Fruit fly (Drosophila melanogaster) whole organism, prepupa: ENCODE data around the gene arm.
A peak's percentile ranks its signal among the peaks of the same experiment; 100 is the strongest.

Experiments used
- CG10631 ChIP-seq: fragments of 200-800 bp; sonication (Bioruptor generic); optimal IDR thresholded peaks from 2 replicates; lab custom pipeline; 2016; ENCODE audit warnings: missing biosample characterization, missing genetic modification characterization
- CG10669 ChIP-seq: fragments of 200-800 bp; sonication (Bioruptor generic); optimal IDR thresholded peaks from 3 replicates; lab custom pipeline; 2018; ENCODE audit warnings: missing biosample characterization, mild to moderate bottlenecking, missing genetic modification characterization, moderate library complexity
- CG11294 ChIP-seq: fragments of 200-800 bp; sonication (Bioruptor generic); IDR thresholded peaks from 2 replicates; pipeline ENCODE4 v1.3.6; 2022; ENCODE audit warnings: missing biosample characterization, missing genetic modification characterization
- CG11902 ChIP-seq: fragments of 200-800 bp; sonication (Bioruptor generic); optimal IDR thresholded peaks from 3 replicates; lab custom pipeline; 2016; ENCODE audit warnings: missing biosample characterization, missing genetic modification characterization
- CG15336 ChIP-seq: fragments of 200-800 bp; sonication (Bioruptor generic); IDR thresholded peaks from 2 replicates; pipeline ENCODE4 v1.3.6; 2022; ENCODE audit warnings: missing biosample characterization, missing genetic modification characterization
- CG1621 ChIP-seq: fragments of 200-800 bp; sonication (Bioruptor generic); optimal IDR thresholded peaks from 3 replicates; lab custom pipeline; 2018; ENCODE audit warnings: missing biosample characterization, mild to moderate bottlenecking, missing genetic modification characterization
- CG16779 ChIP-seq: fragments of 200-800 bp; sonication (Bioruptor generic); optimal IDR thresholded peaks from 3 replicates; lab custom pipeline; 2017; ENCODE audit warnings: missing biosample characterization, mild to moderate bottlenecking, missing genetic modification characterization
- CG3032 ChIP-seq: fragments of 200-800 bp; optimal IDR thresholded peaks from 2 replicates; lab custom pipeline; 2019; ENCODE audit warnings: missing biosample characterization, mild to moderate bottlenecking, missing genetic modification characterization, moderate library complexity
- CG32006 ChIP-seq: fragments of 200-800 bp; sonication (Bioruptor generic); optimal IDR thresholded peaks from 3 replicates; lab custom pipeline; 2017; ENCODE audit warnings: missing biosample characterization, mild to moderate bottlenecking, missing genetic modification characterization
- CG3919 ChIP-seq: fragments of 200-800 bp; sonication (Bioruptor generic); optimal IDR thresholded peaks from 3 replicates; lab custom pipeline; 2016; ENCODE audit warnings: missing biosample characterization, missing genetic modification characterization
- CG4318 ChIP-seq: fragments of 200-800 bp; sonication (Bioruptor generic); optimal IDR thresholded peaks from 3 replicates; lab custom pipeline; 2017; ENCODE audit warnings: missing biosample characterization, mild to moderate bottlenecking, missing genetic modification characterization
- CG6163 ChIP-seq: fragments of 200-800 bp; sonication (Bioruptor generic); IDR thresholded peaks from 3 replicates; pipeline ENCODE4 v1.3.6; 2022; ENCODE audit warnings: missing biosample characterization, missing genetic modification characterization
- CG6276 ChIP-seq: fragments of 200-800 bp; sonication (Bioruptor generic); optimal IDR thresholded peaks from 2 replicates; lab custom pipeline; 2017; ENCODE audit warnings: missing biosample characterization, mild to moderate bottlenecking, missing genetic modification characterization
- CG6792 ChIP-seq: fragments of 200-800 bp; sonication (Bioruptor generic); optimal IDR thresholded peaks from 3 replicates; lab custom pipeline; 2016; ENCODE audit warnings: missing biosample characterization, missing genetic modification characterization
- CG6808 ChIP-seq: fragments of 200-800 bp; sonication (Bioruptor generic); optimal IDR thresholded peaks from 3 replicates; lab custom pipeline; 2017; ENCODE audit warnings: missing biosample characterization, missing genetic modification characterization, mild to moderate bottlenecking, moderate library complexity, missing genetic modification reagents
- CG6854 ChIP-seq: fragments of 200-800 bp; sonication (Bioruptor generic); optimal IDR thresholded peaks from 2 replicates; lab custom pipeline; 2017; ENCODE audit warnings: missing biosample characterization, mild to moderate bottlenecking, missing genetic modification characterization
- CG7368 ChIP-seq: fragments of 200-800 bp; sonication (Bioruptor generic); optimal IDR thresholded peaks from 3 replicates; lab custom pipeline; 2016; ENCODE audit warnings: missing biosample characterization, missing genetic modification characterization
- CG8119 ChIP-seq: fragments of 200-800 bp; sonication (Bioruptor generic); IDR thresholded peaks from 3 replicates; pipeline ENCODE4 v1.3.6; 2022; ENCODE audit warnings: missing biosample characterization, missing genetic modification characterization
- CG8319 ChIP-seq: fragments of 200-800 bp; sonication (Bioruptor generic); optimal IDR thresholded peaks from 3 replicates; lab custom pipeline; 2016; ENCODE audit warnings: missing biosample characterization, missing genetic modification characterization
- CG8632 ChIP-seq: fragments of 200-800 bp; sonication (Bioruptor generic); optimal IDR thresholded peaks from 3 replicates; lab custom pipeline; 2016; ENCODE audit warnings: missing biosample characterization, missing genetic modification characterization
- CG9139 ChIP-seq: fragments of 200-800 bp; sonication (Bioruptor generic); optimal IDR thresholded peaks from 3 replicates; lab custom pipeline; 2017; ENCODE audit warnings: missing biosample characterization, mild to moderate bottlenecking, missing genetic modification characterization
- Eip78C ChIP-seq: fragments of 200-800 bp; sonication (Bioruptor generic); peaks from one replicate; lab custom pipeline; 2016; ENCODE audit warnings: missing biosample characterization, missing genetic modification characterization
- Eip93F ChIP-seq: fragments of 200-800 bp; sonication (Bioruptor generic); optimal IDR thresholded peaks from 2 replicates; lab custom pipeline; 2016; ENCODE audit warnings: missing biosample characterization, mild to moderate bottlenecking, missing genetic modification characterization
- Ets96B ChIP-seq: fragments of 200-800 bp; optimal IDR thresholded peaks from 2 replicates; lab custom pipeline; 2019; ENCODE audit warnings: missing biosample characterization, mild to moderate bottlenecking, missing genetic modification characterization, moderate library complexity
- Gug ChIP-seq: fragments of 200-800 bp; sonication (Bioruptor generic); IDR thresholded peaks from 2 replicates; pipeline ENCODE4 v1.3.6; 2022; ENCODE audit warnings: missing biosample characterization, missing genetic modification characterization
- Hr38 ChIP-seq: sonication (Bioruptor generic); optimal IDR thresholded peaks from 2 replicates; lab custom pipeline; 2016; ENCODE audit warnings: missing biosample characterization, missing genetic modification characterization
- Hr39 ChIP-seq: fragments of 200-800 bp; sonication (Bioruptor generic); optimal IDR thresholded peaks from 2 replicates; lab custom pipeline; 2016; ENCODE audit warnings: missing biosample characterization, missing genetic modification characterization
- Hr4 ChIP-seq: fragments of 200-800 bp; sonication (Bioruptor generic); optimal IDR thresholded peaks from 3 replicates; lab custom pipeline; 2016; ENCODE audit warnings: missing biosample characterization, missing genetic modification characterization
- Lpt ChIP-seq: fragments of 200-800 bp; sonication (Bioruptor generic); optimal IDR thresholded peaks from 3 replicates; lab custom pipeline; 2016; ENCODE audit warnings: missing biosample characterization, missing genetic modification characterization
- Met ChIP-seq: fragments of 200-800 bp; sonication (Bioruptor generic); optimal IDR thresholded peaks from 3 replicates; lab custom pipeline; 2016; ENCODE audit warnings: missing biosample characterization, missing genetic modification characterization
- OdsH ChIP-seq: fragments of 200-800 bp; sonication (Bioruptor generic); optimal IDR thresholded peaks from 3 replicates; lab custom pipeline; 2016; ENCODE audit warnings: missing biosample characterization, missing genetic modification characterization
- Smox ChIP-seq: fragments of 200-800 bp; sonication (Bioruptor generic); optimal IDR thresholded peaks from 3 replicates; lab custom pipeline; 2016; ENCODE audit warnings: missing biosample characterization, missing genetic modification characterization
- Sox14 ChIP-seq: fragments of 200-800 bp; sonication (Bioruptor generic); optimal IDR thresholded peaks from 3 replicates; lab custom pipeline; 2016; ENCODE audit warnings: missing biosample characterization, missing genetic modification characterization
- dac ChIP-seq: fragments of 200-800 bp; sonication (Bioruptor generic); optimal IDR thresholded peaks from 2 replicates; lab custom pipeline; 2017; ENCODE audit warnings: missing biosample characterization, mild to moderate bottlenecking, missing genetic modification characterization
- dsx ChIP-seq: fragments of 200-800 bp; optimal IDR thresholded peaks from 3 replicates; lab custom pipeline; 2019; ENCODE audit warnings: missing biosample characterization, mild to moderate bottlenecking, missing genetic modification characterization, moderate library complexity; ENCODE audit not compliant: poor library complexity, severe bottlenecking
- eg ChIP-seq: fragments of 200-800 bp; sonication (Bioruptor generic); IDR thresholded peaks from 3 replicates; pipeline ENCODE4 v1.3.6; 2022; ENCODE audit warnings: missing biosample characterization, missing genetic modification characterization
- esn ChIP-seq: fragments of 200-800 bp; sonication (Bioruptor generic); optimal IDR thresholded peaks from 2 replicates; lab custom pipeline; 2016; ENCODE audit warnings: missing biosample characterization, mild to moderate bottlenecking, missing genetic modification characterization, moderate library complexity
- fd59A ChIP-seq: fragments of 200-800 bp; sonication (Bioruptor generic); optimal IDR thresholded peaks from 2 replicates; lab custom pipeline; 2017; ENCODE audit warnings: missing biosample characterization, mild to moderate bottlenecking, missing genetic modification characterization, missing genetic modification reagents
- fkh ChIP-seq: fragments of 200-800 bp; sonication (Bioruptor generic); optimal IDR thresholded peaks from 3 replicates; lab custom pipeline; 2017; ENCODE audit warnings: missing biosample characterization, mild to moderate bottlenecking, missing genetic modification characterization, moderate library complexity
- lz ChIP-seq: fragments of 200-800 bp; sonication (Bioruptor generic); optimal IDR thresholded peaks from 3 replicates; lab custom pipeline; 2016; ENCODE audit warnings: missing biosample characterization, missing genetic modification characterization
- net ChIP-seq: fragments of 200-800 bp; sonication (Bioruptor generic); optimal IDR thresholded peaks from 3 replicates; lab custom pipeline; 2016; ENCODE audit warnings: missing biosample characterization, missing genetic modification characterization
- spab ChIP-seq: fragments of 200-800 bp; sonication (Bioruptor generic); optimal IDR thresholded peaks from 2 replicates; lab custom pipeline; 2017; ENCODE audit warnings: missing biosample characterization, mild to moderate bottlenecking, missing genetic modification characterization, missing genetic modification reagents
- ss ChIP-seq, 2 experiments: fragments of 200-800 bp; sonication (Bioruptor generic); optimal IDR thresholded peaks; 2 replicates in 1 of 2; 3 replicates in 1 of 2; lab custom pipeline; 2017 to 2018; ENCODE audit warnings: mild to moderate bottlenecking in 2 of 2, missing biosample characterization in 2 of 2, missing genetic modification characterization in 2 of 2, moderate library complexity in 1 of 2
- svp ChIP-seq: fragments of 200-800 bp; sonication (Bioruptor generic); peaks from one replicate; lab custom pipeline; 2016; ENCODE audit warnings: missing biosample characterization, missing genetic modification characterization
- topi ChIP-seq: fragments of 200-800 bp; sonication (Bioruptor generic); optimal IDR thresholded peaks from 3 replicates; lab custom pipeline; 2016; ENCODE audit warnings: missing biosample characterization, missing genetic modification characterization
- vri ChIP-seq: fragments of 200-800 bp; sonication (Bioruptor generic); optimal IDR thresholded peaks from 3 replicates; lab custom pipeline; 2016; ENCODE audit warnings: missing biosample characterization, mild to moderate bottlenecking, missing genetic modification characterization

The arm gene

dm6 chrX:1943337-1944244, 43.1 kb upstream of the arm start (continued):
- TF ChIP-seq Hr38 (GFP tag; lab: Kevin White, UChicago) (no peak), CG32006 (GFP tag; lab: Kevin White, UChicago) (peak; percentile 69), CG11902 (GFP tag; lab: Kevin White, UChicago) (peak; percentile 46), CG8319 (GFP tag; lab: Kevin White, UChicago) (peak; percentile 23), Hr39 (GFP tag; lab: Kevin White, UChicago) (peak; percentile 78), Smox (GFP tag; lab: Kevin White, UChicago) (peak; percentile 75), lz (peak; percentile 78), CG6808 (GFP tag; lab: Kevin White, UChicago) (peak; percentile 32), Ets96B (tag; lab: Kevin White, UChicago) (peak; percentile 43), topi (peak; percentile 84), eg (peak; percentile 30; the same call in 1 of the 3 replicates), Eip93F (GFP tag; lab: Kevin White, UChicago) (peak; percentile 41), Hr4 (GFP tag; lab: Kevin White, UChicago) (peak; percentile 55), Eip78C (peak; percentile 91), Met (GFP tag; lab: Kevin White, UChicago) (peak; percentile 83), svp (GFP tag; lab: Kevin White, UChicago) (peak; percentile 87), CG6163 (GFP tag; lab: Robert Waterston, UW) (peak; percentile 41; the same call in 1 of the 3 replicates), dac (GFP tag; lab: Kevin White, UChicago) (no peak), CG16779 (tag; lab: Kevin White, UChicago) (no peak), net (GFP tag; lab: Kevin White, UChicago) (no peak), CG15336 (GFP tag; lab: Robert Waterston, UW) (no peak), Lpt (no peak), CG10631 (GFP tag; lab: Kevin White, UChicago) (peak; percentile 39), CG6276 (peak; percentile 58), CG6792 (GFP tag; lab: Kevin White, UChicago) (peak; percentile 64), Sox14 (GFP tag; lab: Kevin White, UChicago) (peak; percentile 72), CG11294 (GFP tag; lab: Robert Waterston, UW) (no peak), CG3032 (tag; lab: Kevin White, UChicago) (peak; percentile 50), spab (GFP tag; lab: Kevin White, UChicago) (peak; percentile 34), Gug (GFP tag; lab: Robert Waterston, UW) (0 out of 2 replicates have a peak, but pooled peaks have one; percentile 8)

DNA sequence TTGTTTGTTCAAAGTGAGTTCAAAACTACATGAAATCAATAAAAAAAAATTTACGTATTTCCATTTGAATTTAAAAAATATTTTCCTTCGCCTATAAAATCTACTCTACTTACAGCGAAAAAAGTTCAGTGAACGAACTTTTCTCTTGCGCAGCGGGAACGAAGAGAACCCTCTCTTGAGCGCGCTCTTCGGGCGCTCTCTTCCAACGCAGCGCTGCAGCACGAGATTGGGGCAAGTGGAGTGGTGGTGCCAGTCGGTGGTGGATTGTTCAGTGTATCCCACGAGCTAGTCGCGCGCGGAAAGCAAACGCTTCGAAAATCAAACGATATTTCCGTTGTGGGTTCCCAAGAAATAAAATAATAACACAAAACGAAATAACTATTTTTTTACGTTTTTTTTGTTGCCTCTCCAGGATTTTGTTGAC, 41.2 kb upstream of the arm start, which contains the start of gene Hr4:
Gene Hr4 (plus strand): TSS at position 272 of the 424 bp plus-strand sequence.
- TF ChIP-seq CG1621 (tag; lab: Kevin White, UChicago) (no peak), eg (peak; percentile 64), Smox (GFP tag; lab: Kevin White, UChicago) (peak; percentile 20), ss (GFP tag; optimal IDR thresholded peaks at IDR 0.05; lab: Kevin White, UChicago) (peak; percentile 2 to 34), CG7368 (no peak), dsx (GFP tag; lab: Kevin White, UChicago) (peak; percentile 1), dac (GFP tag; lab: Kevin White, UChicago) (no peak), Lpt (no peak), CG3919 (peak; percentile 25), CG6792 (GFP tag; lab: Kevin White, UChicago) (no peak), CG4318 (no peak), Eip78C (peak; percentile 74), CG15336 (GFP tag; lab: Robert Waterston, UW) (peak; percentile 62; the same call in 1 of the 2 replicates), CG9139 (GFP tag; lab: Kevin White, UChicago) (peak; percentile 17), fd59A (GFP tag; lab: Kevin White, UChicago) (no peak), vri (GFP tag; lab: Kevin White, UChicago) (peak; percentile 54), CG6163 (GFP tag; lab: Robert Waterston, UW) (peak; percentile 28; the same call in 1 of the 3 replicates), OdsH (no peak), esn (GFP tag; lab: Kevin White, UChicago) (peak; percentile 21), CG8632 (GFP tag; lab: Kevin White, UChicago) (no peak), CG8119 (peak; percentile 43; the same call in 2 of the 3 replicates), topi (peak; percentile 24), Ets96B (tag; lab: Kevin White, UChicago) (no peak), CG16779 (tag; lab: Kevin White, UChicago) (peak; percentile 19), Hr38 (GFP tag; lab: Kevin White, UChicago) (no peak), fkh (GFP tag; lab: Kevin White, UChicago) (no peak), CG6854 (GFP tag; lab: Kevin White, UChicago) (peak; percentile 66), CG10669 (GFP tag; lab: Kevin White, UChicago) (no peak)
